Worm (Caenorhabditis elegans) whole organism, mixed stage, embryonic: ENCODE results near the gene Y53G8B.2.

Source experiments
- nhr-12 ChIP-seq: fragments of 150-350 bp; optimal IDR thresholded peaks from 2 replicates; lab custom pipeline; 2014; ENCODE audit warnings: missing biosample characterization, missing genetic modification characterization
- unc-62 ChIP-seq: fragments of 150-350 bp; optimal IDR thresholded peaks from 2 replicates; lab custom pipeline; 2014; ENCODE audit warnings: missing biosample characterization, missing genetic modification reagents, missing genetic modification characterization

- TF ChIP-seq unc-62 (GFP tag; lab: Kevin White, UChicago), result no peak
- TF ChIP-seq nhr-12 (tag; lab: Kevin White, UChicago), result no peak
These were observed 5.0 kb upstream of the Y53G8B.2 start for ce11 chrIII:3108804-3109203.
